Worm (Caenorhabditis elegans) whole organism, L1 larva: ENCODE measurements around the gene sma-9.

ENCODE experiments used
- C04F5.9 ChIP-seq: sonication (generic microtip); optimal IDR thresholded peaks from 2 replicates; lab custom pipeline; 2016; ENCODE audit warnings: missing genetic modification characterization, missing compliant biosample characterization
- F16B12.6 ChIP-seq: fragments of 150-350 bp; optimal IDR thresholded peaks from 2 replicates; lab custom pipeline; 2014; ENCODE audit warnings: missing biosample characterization, missing genetic modification characterization
- Y116A8C.19 ChIP-seq: sonication (generic microtip); optimal IDR thresholded peaks from 2 replicates; lab custom pipeline; 2016; ENCODE audit warnings: missing compliant biosample characterization, missing genetic modification characterization, borderline replicate concordance
- aly-2 ChIP-seq: fragments of 150-350 bp; optimal IDR thresholded peaks from 2 replicates; lab custom pipeline; 2014; ENCODE audit warnings: missing biosample characterization, missing genetic modification characterization
- ceh-82 ChIP-seq, 3 experiments: fragments of 150-350 bp in 1 of 3; sonication (generic microtip) in 2 of 3; optimal IDR thresholded peaks; 2 replicates each; lab custom pipeline; 2014 to 2017; ENCODE audit warnings: missing biosample characterization in 3 of 3, missing genetic modification characterization in 3 of 3
- ceh-90 ChIP-seq: sonication (generic microtip); optimal IDR thresholded peaks from 2 replicates; lab custom pipeline; 2016; ENCODE audit warnings: missing genetic modification characterization, missing compliant biosample characterization
- dsc-1 ChIP-seq: sonication (generic microtip); optimal IDR thresholded peaks from 2 replicates; lab custom pipeline; 2016; ENCODE audit warnings: mild to moderate bottlenecking, missing genetic modification characterization, missing compliant biosample characterization
- egl-13 ChIP-seq: sonication (generic microtip); optimal IDR thresholded peaks from 2 replicates; lab custom pipeline; 2016; ENCODE audit warnings: missing genotype, missing genetic modification reagents, missing genetic modification characterization, missing compliant biosample characterization
- egl-27 ChIP-seq, 2 experiments: fragments of 150-350 bp in 1 of 2; sonication (generic microtip); optimal IDR thresholded peaks; 3 replicates each; lab custom pipeline; 2017 to 2018; ENCODE audit warnings: missing biosample characterization in 2 of 2, missing genetic modification characterization in 2 of 2, missing genetic modification reagents in 2 of 2
- elt-2 ChIP-seq: sonication (generic microtip); optimal IDR thresholded peaks from 2 replicates; lab custom pipeline; 2016; ENCODE audit warnings: missing genetic modification characterization, mild to moderate bottlenecking, inconsistent platforms, missing compliant biosample characterization, missing genetic modification reagents
- elt-3 ChIP-seq, 6 experiments: fragments of 150-350 bp in 1 of 6; sonication (generic microtip); optimal IDR thresholded peaks; 2 replicates each; lab custom pipeline; 2017 to 2018; ENCODE audit warnings: missing biosample characterization in 6 of 6, missing genetic modification characterization in 6 of 6, inconsistent platforms in 1 of 6
- ets-5 ChIP-seq: fragments of 200-800 bp; sonication (Bioruptor generic); IDR thresholded peaks from 2 replicates; pipeline ENCODE4 v1.3.6; 2022; ENCODE audit warnings: missing genetic modification characterization, missing compliant biosample characterization
- fkh-10 ChIP-seq: sonication (generic microtip); optimal IDR thresholded peaks from 2 replicates; lab custom pipeline; 2017; ENCODE audit warnings: missing biosample characterization, missing genetic modification reagents, missing genetic modification characterization
- fkh-4 ChIP-seq: sonication (generic microtip); optimal IDR thresholded peaks from 2 replicates; lab custom pipeline; 2016; ENCODE audit warnings: missing compliant biosample characterization, missing genetic modification characterization, borderline replicate concordance
- fkh-8 ChIP-seq: sonication (generic microtip); optimal IDR thresholded peaks from 2 replicates; lab custom pipeline; 2016; ENCODE audit warnings: mild to moderate bottlenecking, missing genetic modification characterization, missing compliant biosample characterization
- hlh-17 ChIP-seq: fragments of 200-800 bp; sonication (Bioruptor generic); optimal IDR thresholded peaks from 2 replicates; lab custom pipeline; 2018; ENCODE audit warnings: missing genetic modification characterization, mild to moderate bottlenecking, missing compliant biosample characterization, moderate library complexity, borderline replicate concordance
- lin-13 ChIP-seq: fragments of 150-350 bp; optimal IDR thresholded peaks from 2 replicates; lab custom pipeline; 2014; ENCODE audit warnings: missing biosample characterization, missing genetic modification reagents, missing genetic modification characterization
- lin-14 ChIP-seq: fragments of 200-800 bp; sonication (Bioruptor generic); optimal IDR thresholded peaks from 2 replicates; lab custom pipeline; 2018; ENCODE audit warnings: mild to moderate bottlenecking, missing genetic modification characterization, moderate library complexity, missing compliant biosample characterization
- lin-39 ChIP-seq: fragments of 150-350 bp; optimal IDR thresholded peaks from 2 replicates; lab custom pipeline; 2014; ENCODE audit warnings: missing biosample characterization, missing genetic modification reagents, missing genetic modification characterization
- lir-3 ChIP-seq: sonication (generic microtip); optimal IDR thresholded peaks from 2 replicates; lab custom pipeline; 2016; ENCODE audit warnings: mild to moderate bottlenecking, missing genetic modification characterization, moderate library complexity, missing compliant biosample characterization; ENCODE audit not compliant: poor library complexity
- lsy-2 ChIP-seq, 2 experiments: fragments of 150-350 bp; optimal IDR thresholded peaks; 2 replicates each; lab custom pipeline; 2014; ENCODE audit warnings: missing biosample characterization in 2 of 2, missing genetic modification characterization in 2 of 2
- mdl-1 ChIP-seq, 2 experiments: fragments of 150-350 bp; optimal IDR thresholded peaks; 2 replicates each; lab custom pipeline; 2014 to 2017; ENCODE audit warnings: missing biosample characterization in 2 of 2, missing genetic modification characterization in 2 of 2, inconsistent platforms in 1 of 2
- nhr-11 ChIP-seq: fragments of 150-350 bp; optimal IDR thresholded peaks from 2 replicates; lab custom pipeline; 2014; ENCODE audit warnings: missing biosample characterization, missing genetic modification characterization
- nhr-19 ChIP-seq: fragments of 200-800 bp; sonication (Bioruptor generic); conservative IDR thresholded peaks from 2 replicates; pipeline ENCODE4 v1.3.6; 2022; ENCODE audit warnings: missing genetic modification characterization, missing compliant biosample characterization
- nhr-20 ChIP-seq: sonication (generic microtip); optimal IDR thresholded peaks from 2 replicates; lab custom pipeline; 2016; ENCODE audit warnings: mild to moderate bottlenecking, missing genetic modification characterization, missing compliant biosample characterization
- nhr-237 ChIP-seq: fragments of 150-350 bp; optimal IDR thresholded peaks from 2 replicates; lab custom pipeline; 2014; ENCODE audit warnings: missing biosample characterization, missing genetic modification characterization
- nhr-47 ChIP-seq: sonication (generic microtip); optimal IDR thresholded peaks from 2 replicates; lab custom pipeline; 2016; ENCODE audit warnings: mild to moderate bottlenecking, missing genetic modification characterization, moderate library complexity, missing compliant biosample characterization
- nhr-71 ChIP-seq: sonication (generic microtip); optimal IDR thresholded peaks from 2 replicates; lab custom pipeline; 2016; ENCODE audit warnings: mild to moderate bottlenecking, missing genetic modification characterization, moderate library complexity, missing compliant biosample characterization
- nhr-76 ChIP-seq: sonication (generic microtip); optimal IDR thresholded peaks from 2 replicates; lab custom pipeline; 2017; ENCODE audit warnings: missing biosample characterization, missing genetic modification characterization
- nhr-77 ChIP-seq: fragments of 150-350 bp; optimal IDR thresholded peaks from 2 replicates; lab custom pipeline; 2014; ENCODE audit warnings: missing biosample characterization, missing genetic modification characterization
- nhr-84 ChIP-seq: sonication (generic microtip); optimal IDR thresholded peaks from 2 replicates; lab custom pipeline; 2017; ENCODE audit warnings: missing biosample characterization, missing genetic modification characterization
- nhr-85 ChIP-seq: sonication (generic microtip); peaks from one replicate; lab custom pipeline; 2016; ENCODE audit warnings: missing genetic modification characterization, inconsistent platforms, missing compliant biosample characterization
- nhr-90 ChIP-seq: sonication (generic microtip); optimal IDR thresholded peaks from 2 replicates; lab custom pipeline; 2016; ENCODE audit warnings: mild to moderate bottlenecking, missing genetic modification characterization, missing compliant biosample characterization; ENCODE audit not compliant: poor library complexity
- pax-3 ChIP-seq: fragments of 200-800 bp; sonication (Bioruptor generic); optimal IDR thresholded peaks from 2 replicates; lab custom pipeline; 2018; ENCODE audit warnings: mild to moderate bottlenecking, missing genetic modification characterization, moderate library complexity, missing compliant biosample characterization
- pqm-1 ChIP-seq: sonication (generic microtip); optimal IDR thresholded peaks from 3 replicates; lab custom pipeline; 2017; ENCODE audit warnings: missing biosample characterization, missing genetic modification characterization
- skn-1 ChIP-seq: fragments of 150-350 bp; optimal IDR thresholded peaks from 2 replicates; lab custom pipeline; 2014; ENCODE audit warnings: missing biosample characterization, missing genetic modification characterization
- snpc-4 ChIP-seq: fragments of 150-350 bp; optimal IDR thresholded peaks from 2 replicates; lab custom pipeline; 2014; ENCODE audit warnings: missing biosample characterization, missing genetic modification characterization
- sox-4 ChIP-seq: sonication (generic microtip); optimal IDR thresholded peaks from 2 replicates; lab custom pipeline; 2016; ENCODE audit warnings: missing genetic modification characterization, missing compliant biosample characterization
- sup-37 ChIP-seq: fragments of 200-800 bp; sonication (Bioruptor generic); optimal IDR thresholded peaks from 2 replicates; lab custom pipeline; 2018; ENCODE audit warnings: mild to moderate bottlenecking, missing genetic modification characterization, missing compliant biosample characterization
- unc-62 ChIP-seq: fragments of 150-350 bp; optimal IDR thresholded peaks from 2 replicates; lab custom pipeline; 2014; ENCODE audit warnings: missing biosample characterization, missing genetic modification reagents, missing genetic modification characterization
- unc-86 ChIP-seq: sonication (generic microtip); optimal IDR thresholded peaks from 2 replicates; lab custom pipeline; 2016; ENCODE audit warnings: missing genetic modification characterization, missing compliant biosample characterization
- unc-98 ChIP-seq: fragments of 200-800 bp; sonication (Bioruptor generic); IDR thresholded peaks from 2 replicates; pipeline ENCODE4 v1.3.6; 2022; ENCODE audit warnings: missing genetic modification characterization, missing compliant biosample characterization
- xbp-1 ChIP-seq: sonication (generic microtip); optimal IDR thresholded peaks from 2 replicates; lab custom pipeline; 2016; ENCODE audit warnings: missing genetic modification characterization, missing compliant biosample characterization
- ztf-11 ChIP-seq, 2 experiments: sonication (generic microtip); optimal IDR thresholded peaks; 2 replicates each; lab custom pipeline; 2016 to 2017; ENCODE audit warnings: missing genetic modification characterization in 2 of 2, missing biosample characterization in 1 of 2, missing compliant biosample characterization in 1 of 2
- ztf-4 ChIP-seq: fragments of 150-350 bp; optimal IDR thresholded peaks from 2 replicates; lab custom pipeline; 2014; ENCODE audit warnings: missing biosample characterization, missing genetic modification characterization

The sma-9 gene

ce11 chrX:10760958-10761357 is 8.1 kb upstream of the sma-9 start (continued):
- TF ChIP-seq mdl-1 (tag; optimal IDR thresholded peaks at IDR 0.05; lab: Kevin White, UChicago) (no peak), nhr-76 (no peak), lsy-2 (tag; optimal IDR thresholded peaks at IDR 0.05; lab: Kevin White, UChicago) (no peak), C04F5.9 (tag; lab: Kevin White, UChicago) (no peak), nhr-19 (GFP tag; lab: Robert Waterston, UW) (no peak), nhr-71 (tag; lab: Kevin White, UChicago) (peak; percentile 38), skn-1 (tag; lab: Kevin White, UChicago) (no peak), fkh-10 (GFP tag; lab: Kevin White, UChicago) (no peak), ztf-11 (tag; optimal IDR thresholded peaks at IDR 0.05; lab: Kevin White, UChicago) (no peak), F16B12.6 (no peak), elt-2 (tag; lab: Kevin White, UChicago) (peak; percentile 10)
- TF ChIP-seq, all 84 proteins: peak for 5

ce11 chrX:10763383-10763782 is 5.7 kb upstream of the sma-9 start:
- TF ChIP-seq egl-27 (tag; optimal IDR thresholded peaks at IDR 0.05; lab: Kevin White, UChicago) (no peak), unc-86 (peak; percentile 9), nhr-19 (GFP tag; lab: Robert Waterston, UW) (no peak), nhr-47 (tag; lab: Kevin White, UChicago) (peak; percentile 26), lin-14 (peak; percentile 50), nhr-77 (tag; lab: Kevin White, UChicago) (no peak), nhr-85 (peak; percentile 42), dsc-1 (no peak), fkh-8 (peak; percentile 31), fkh-10 (GFP tag; lab: Kevin White, UChicago) (no peak), Y116A8C.19 (tag; lab: Kevin White, UChicago) (no peak), nhr-237 (tag; lab: Kevin White, UChicago) (no peak), egl-13 (tag; lab: Kevin White, UChicago) (peak; percentile 45)

ce11 chrX:10766123-10766622 is 2.9 kb upstream of the sma-9 start:
- TF ChIP-seq ceh-90 (tag; lab: Kevin White, UChicago) (no peak), unc-86 (peak; percentile 97), lir-3 (tag; lab: Kevin White, UChicago) (peak; percentile 87), nhr-71 (tag; lab: Kevin White, UChicago) (peak; percentile 100), lin-14 (peak; percentile 100), nhr-90 (tag; lab: Kevin White, UChicago) (peak; percentile 95), lin-39 (tag; lab: Kevin White, UChicago) (peak; percentile 62), nhr-84 (tag; lab: Kevin White, UChicago) (no peak), sox-4 (tag; lab: Kevin White, UChicago) (peak; percentile 84), nhr-77 (tag; lab: Kevin White, UChicago) (peak; percentile 96), hlh-17 (GFP tag; lab: Kevin White, UChicago) (no peak), elt-3 (tag; optimal IDR thresholded peaks at IDR 0.05; lab: Kevin White, UChicago) (peak in 5 of 6 experiments; percentile 1 to 90 (median 79)), skn-1 (tag; lab: Kevin White, UChicago) (peak; percentile 73), ztf-4 (peak; percentile 96), xbp-1 (peak; percentile 95), sup-37 (peak; percentile 76), fkh-10 (GFP tag; lab: Kevin White, UChicago) (peak; percentile 98), nhr-11 (tag; lab: Kevin White, UChicago) (peak; percentile 93), mdl-1 (tag; optimal IDR thresholded peaks at IDR 0.05; lab: Kevin White, UChicago) (peak; percentile 70 to 96), snpc-4 (tag; lab: Kevin White, UChicago) (peak; percentile 76), unc-62 (peak; percentile 6), pqm-1 (tag; lab: Kevin White, UChicago) (peak; percentile 53), lin-13 (GFP tag; lab: Kevin White, UChicago) (peak; percentile 93), aly-2 (tag; lab: Kevin White, UChicago) (peak; percentile 26), nhr-47 (tag; lab: Kevin White, UChicago) (peak; percentile 98), nhr-20 (tag; lab: Kevin White, UChicago) (peak; percentile 100), C04F5.9 (tag; lab: Kevin White, UChicago) (peak; percentile 65), pax-3 (tag; lab: Kevin White, UChicago) (peak; percentile 80), ceh-82 (tag; optimal IDR thresholded peaks at IDR 0.05; lab: Kevin White, UChicago) (peak; percentile 29 to 86 (median 79)), egl-27 (tag; optimal IDR thresholded peaks at IDR 0.05; lab: Kevin White, UChicago) (peak; percentile 98), nhr-19 (GFP tag; lab: Robert Waterston, UW) (peak; percentile 94), fkh-4 (tag; lab: Kevin White, UChicago) (peak; percentile 63), unc-98 (0 out of 2 replicates have a peak, but pooled peaks have one; percentile 16), lsy-2 (tag; optimal IDR thresholded peaks at IDR 0.05; lab: Kevin White, UChicago) (peak; percentile 89 to 93), nhr-85 (peak; percentile 100), fkh-8 (peak; percentile 95), ets-5 (GFP tag; lab: Robert Waterston, UW) (no peak), nhr-237 (tag; lab: Kevin White, UChicago) (peak; percentile 91)
